Worm (Caenorhabditis elegans) whole organism, mixed stage, embryonic: ENCODE results near the gene ttr-18.

Source experiments
- blmp-1 ChIP-seq: fragments of 150-350 bp; optimal IDR thresholded peaks from 2 replicates; lab custom pipeline; 2014; ENCODE audit warnings: missing biosample characterization, missing genetic modification characterization
- ces-1 ChIP-seq: fragments of 150-350 bp; optimal IDR thresholded peaks from 2 replicates; lab custom pipeline; 2014; ENCODE audit warnings: missing biosample characterization, missing genetic modification reagents, missing genetic modification characterization
- elt-1 ChIP-seq: sonication (generic microtip); optimal IDR thresholded peaks from 2 replicates; lab custom pipeline; 2017; ENCODE audit warnings: missing genetic modification characterization, mild to moderate bottlenecking, missing compliant biosample characterization, antibody characterized with exemption, moderate library complexity, borderline replicate concordance; ENCODE audit not compliant: insufficient read depth
- lin-32 ChIP-seq: fragments of 200-800 bp; sonication (Bioruptor generic); optimal IDR thresholded peaks from 2 replicates; lab custom pipeline; 2018; ENCODE audit warnings: mild to moderate bottlenecking, missing genetic modification characterization, missing compliant biosample characterization
- nhr-12 ChIP-seq: fragments of 150-350 bp; optimal IDR thresholded peaks from 2 replicates; lab custom pipeline; 2014; ENCODE audit warnings: missing biosample characterization, missing genetic modification characterization
- nhr-28 ChIP-seq: fragments of 150-350 bp; optimal IDR thresholded peaks from 2 replicates; lab custom pipeline; 2014; ENCODE audit warnings: missing biosample characterization, missing genetic modification characterization

ce11 chrII:11485200-11485599, 1.3 kb downstream of the ttr-18 start, which contains the start of gene twk-5:
- no peak for TF ChIP-seq blmp-1 (tag; lab: Kevin White, UChicago)
- TF ChIP-seq nhr-12 (tag; lab: Kevin White, UChicago): no peak
- TF ChIP-seq elt-1 (tag; lab: Kevin White, UChicago): no peak
- no peak for TF ChIP-seq nhr-28 (tag; lab: Kevin White, UChicago)
- TF ChIP-seq ces-1: no peak
- TF ChIP-seq lin-32 (GFP tag; lab: Kevin White, UChicago): no peak
